Fruit fly (Drosophila melanogaster) whole organism, embryonic: ENCODE measurements around the gene MSBP.

Experiments used
- Adf1 ChIP-seq: fragments of 200-800 bp; sonication (Bioruptor generic); IDR thresholded peaks from 2 replicates; pipeline ENCODE4 v1.3.6; 2022; ENCODE audit warnings: missing biosample characterization, missing genetic modification characterization
- Atf-2 ChIP-seq: fragments of 200-800 bp; sonication (Bioruptor generic); optimal IDR thresholded peaks from 2 replicates; lab custom pipeline; 2016; ENCODE audit warnings: missing biosample characterization, missing genetic modification characterization
- BtbVII ChIP-seq: fragments of 200-800 bp; sonication (Bioruptor generic); optimal IDR thresholded peaks from 3 replicates; lab custom pipeline; 2017; ENCODE audit warnings: missing biosample characterization, mild to moderate bottlenecking, missing genetic modification characterization
- CG11247 ChIP-seq: fragments of 200-800 bp; sonication (Bioruptor generic); IDR thresholded peaks from 2 replicates; pipeline ENCODE4 v1.3.6; 2022; ENCODE audit warnings: missing biosample characterization, missing genetic modification characterization
- CG13624 ChIP-seq: fragments of 200-800 bp; sonication (Bioruptor generic); optimal IDR thresholded peaks from 2 replicates; lab custom pipeline; 2016; ENCODE audit warnings: missing biosample characterization, missing genetic modification characterization
- CG14441 ChIP-seq: fragments of 200-800 bp; sonication (Bioruptor generic); IDR thresholded peaks from 2 replicates; pipeline ENCODE4 v1.3.6; 2022; ENCODE audit warnings: missing biosample characterization, missing genetic modification characterization
- CG15514 ChIP-seq: fragments of 200-800 bp; sonication (Bioruptor generic); optimal IDR thresholded peaks from 3 replicates; lab custom pipeline; 2017; ENCODE audit warnings: missing biosample characterization, missing genetic modification characterization, mild to moderate bottlenecking, moderate library complexity, missing genetic modification reagents
- CG15601 ChIP-seq: fragments of 200-800 bp; sonication (Bioruptor generic); optimal IDR thresholded peaks from 3 replicates; lab custom pipeline; 2019; ENCODE audit warnings: missing biosample characterization, mild to moderate bottlenecking, missing genetic modification characterization, moderate library complexity
- CG16779 ChIP-seq: fragments of 200-800 bp; sonication (Bioruptor generic); IDR thresholded peaks from 2 replicates; pipeline ENCODE4 v1.3.6; 2022; ENCODE audit warnings: missing biosample characterization, missing genetic modification characterization
- CG17829 ChIP-seq: fragments of 200-800 bp; optimal IDR thresholded peaks from 2 replicates; lab custom pipeline; 2019; ENCODE audit warnings: missing biosample characterization, mild to moderate bottlenecking, missing genetic modification characterization, moderate library complexity
- CG1832 ChIP-seq: fragments of 200-800 bp; sonication (Bioruptor generic); optimal IDR thresholded peaks from 2 replicates; lab custom pipeline; 2017; ENCODE audit warnings: missing biosample characterization, mild to moderate bottlenecking, missing genetic modification characterization, inconsistent platforms
- CG2889 ChIP-seq: fragments of 200-800 bp; sonication (Bioruptor generic); IDR thresholded peaks from 3 replicates; pipeline ENCODE4 v1.3.6; 2022; ENCODE audit warnings: missing biosample characterization, missing genetic modification characterization
- CG34422 ChIP-seq: fragments of 200-800 bp; sonication (Bioruptor generic); IDR thresholded peaks from 3 replicates; pipeline ENCODE4 v1.3.6; 2022; ENCODE audit warnings: missing biosample characterization, missing genetic modification characterization
- CG4282 ChIP-seq: fragments of 200-800 bp; sonication (Bioruptor generic); optimal IDR thresholded peaks from 2 replicates; lab custom pipeline; 2016; ENCODE audit warnings: missing biosample characterization, missing genetic modification characterization
- CG4328 ChIP-seq: fragments of 200-800 bp; sonication (Bioruptor generic); optimal IDR thresholded peaks from 3 replicates; lab custom pipeline; 2017; ENCODE audit warnings: missing biosample characterization, missing genetic modification reagents, missing genetic modification characterization
- CG5953 ChIP-seq: fragments of 200-800 bp; sonication (Bioruptor generic); IDR thresholded peaks from 2 replicates; pipeline ENCODE4 v1.3.6; 2022; ENCODE audit warnings: missing biosample characterization, missing genetic modification characterization
- CG6689 ChIP-seq: fragments of 200-800 bp; sonication (Bioruptor generic); IDR thresholded peaks from 2 replicates; pipeline ENCODE4 v1.3.6; 2022; ENCODE audit warnings: missing biosample characterization, missing genetic modification characterization
- CG8924 ChIP-seq: fragments of 200-800 bp; optimal IDR thresholded peaks from 3 replicates; lab custom pipeline; 2019; ENCODE audit warnings: missing biosample characterization, mild to moderate bottlenecking, missing genetic modification characterization, moderate library complexity
- CG9727 ChIP-seq: fragments of 200-800 bp; sonication (Bioruptor generic); optimal IDR thresholded peaks from 3 replicates; lab custom pipeline; 2017; ENCODE audit warnings: missing biosample characterization, mild to moderate bottlenecking, missing genetic modification characterization
- CrebB ChIP-seq: fragments of 200-800 bp; sonication (Bioruptor generic); optimal IDR thresholded peaks from 3 replicates; lab custom pipeline; 2018; ENCODE audit warnings: missing biosample characterization, mild to moderate bottlenecking, missing genetic modification characterization
- D19B ChIP-seq: fragments of 200-800 bp; sonication (Bioruptor generic); optimal IDR thresholded peaks from 2 replicates; lab custom pipeline; 2017; ENCODE audit warnings: missing biosample characterization, mild to moderate bottlenecking, missing genetic modification characterization
- Dfd ChIP-seq, 2 experiments: fragments of >200 bp; optimal IDR thresholded peaks; 2 replicates each; lab custom pipeline; 2017; ENCODE audit warnings: missing biosample characterization in 2 of 2, missing genetic modification characterization in 2 of 2
- Drgx ChIP-seq: fragments of 200-800 bp; sonication (Bioruptor generic); IDR thresholded peaks from 2 replicates; pipeline ENCODE4 v1.3.6; 2022; ENCODE audit warnings: missing biosample characterization, missing genetic modification characterization
- H2.0 ChIP-seq: fragments of 200-800 bp; sonication (Bioruptor generic); IDR thresholded peaks from 2 replicates; pipeline ENCODE4 v1.3.6; 2022; ENCODE audit warnings: missing biosample characterization, missing genetic modification characterization
- Med ChIP-seq: fragments of 200-800 bp; sonication (Bioruptor generic); peaks from one replicate; lab custom pipeline; 2016; ENCODE audit warnings: missing biosample characterization, missing genetic modification characterization, mild to moderate bottlenecking, inconsistent platforms, moderate library complexity
- Mrtf ChIP-seq: fragments of 200-800 bp; sonication (Bioruptor generic); IDR thresholded peaks from 3 replicates; pipeline ENCODE4 v1.3.6; 2022; ENCODE audit warnings: missing biosample characterization, missing genetic modification characterization
- NC2α ChIP-seq: fragments of 200-800 bp; sonication (Bioruptor generic); optimal IDR thresholded peaks from 2 replicates; lab custom pipeline; 2016; ENCODE audit warnings: missing biosample characterization, missing genetic modification characterization
- Optix ChIP-seq: fragments of 200-800 bp; sonication (Bioruptor generic); IDR thresholded peaks from 3 replicates; pipeline ENCODE4 v1.3.6; 2022; ENCODE audit warnings: missing biosample characterization, missing genetic modification characterization
- Pdp1 ChIP-seq, 2 experiments: fragments of 200-800 bp; sonication (Bioruptor generic); optimal IDR thresholded peaks; 3 replicates each; lab custom pipeline; 2016; ENCODE audit warnings: missing biosample characterization in 2 of 2, missing genetic modification characterization in 2 of 2, mild to moderate bottlenecking in 1 of 2, moderate library complexity in 1 of 2
- Ssrp ChIP-seq: fragments of 200-800 bp; sonication (Bioruptor generic); optimal IDR thresholded peaks from 2 replicates; lab custom pipeline; 2018; ENCODE audit warnings: missing biosample characterization, mild to moderate bottlenecking, missing genetic modification characterization, moderate library complexity
- Xrp1 ChIP-seq: fragments of 200-800 bp; sonication (Bioruptor generic); IDR thresholded peaks from 2 replicates; pipeline ENCODE4 v1.3.6; 2022; ENCODE audit warnings: missing biosample characterization, missing genetic modification characterization
- al ChIP-seq: fragments of 200-800 bp; sonication (Bioruptor generic); IDR thresholded peaks from 2 replicates; pipeline ENCODE4 v1.3.6; 2022; ENCODE audit warnings: missing biosample characterization, missing genetic modification characterization
- bigmax ChIP-seq: fragments of 200-800 bp; sonication (Bioruptor generic); optimal IDR thresholded peaks from 2 replicates; lab custom pipeline; 2018; ENCODE audit warnings: missing biosample characterization, mild to moderate bottlenecking, missing genetic modification characterization
- btn ChIP-seq: fragments of 200-800 bp; sonication (Bioruptor generic); optimal IDR thresholded peaks from 2 replicates; lab custom pipeline; 2016; ENCODE audit warnings: missing biosample characterization, missing genetic modification characterization
- cg ChIP-seq: fragments of 200-800 bp; sonication (Bioruptor generic); optimal IDR thresholded peaks from 3 replicates; lab custom pipeline; 2019; ENCODE audit warnings: missing biosample characterization, mild to moderate bottlenecking, missing genetic modification characterization, moderate library complexity
- crc ChIP-seq: fragments of 200-800 bp; sonication (Bioruptor generic); optimal IDR thresholded peaks from 2 replicates; lab custom pipeline; 2016; ENCODE audit warnings: missing biosample characterization, missing genetic modification characterization
- crol ChIP-seq: fragments of 200-800 bp; sonication (Bioruptor generic); IDR thresholded peaks from 2 replicates; pipeline ENCODE4 v1.3.6; 2022; ENCODE audit warnings: missing biosample characterization, missing genetic modification characterization
- danr ChIP-seq: fragments of 200-800 bp; sonication (Bioruptor generic); IDR thresholded peaks from 2 replicates; pipeline ENCODE4 v1.3.6; 2022; ENCODE audit warnings: missing biosample characterization, missing genetic modification characterization
- dati ChIP-seq: fragments of 200-800 bp; sonication (Bioruptor generic); IDR thresholded peaks from 2 replicates; pipeline ENCODE4 v1.3.6; 2022; ENCODE audit warnings: missing biosample characterization, missing genetic modification characterization
- grau ChIP-seq: fragments of 200-800 bp; optimal IDR thresholded peaks from 3 replicates; lab custom pipeline; 2019; ENCODE audit warnings: missing biosample characterization, mild to moderate bottlenecking, missing genetic modification characterization, moderate library complexity
- gro ChIP-seq: fragments of 200-800 bp; sonication (Bioruptor generic); optimal IDR thresholded peaks from 2 replicates; lab custom pipeline; 2016; ENCODE audit warnings: missing biosample characterization, missing genetic modification characterization
- lbe ChIP-seq: fragments of 200-800 bp; sonication (Bioruptor generic); optimal IDR thresholded peaks from 2 replicates; lab custom pipeline; 2016; ENCODE audit warnings: missing biosample characterization, mild to moderate bottlenecking, missing genetic modification characterization
- luna ChIP-seq: fragments of 200-800 bp; sonication (Bioruptor generic); optimal IDR thresholded peaks from 2 replicates; lab custom pipeline; 2016; ENCODE audit warnings: missing biosample characterization, missing genetic modification characterization
- pan ChIP-seq, 4 experiments: fragments of >200 bp in 3 of 4; fragments of 200-800 bp in 1 of 4; sonication (Bioruptor generic) in 1 of 4; optimal IDR thresholded peaks in 3 of 4; IDR thresholded peaks in 1 of 4; 2 replicates each; pipeline versions ENCODE4 v1.3.6 to Lab custom; 2017 to 2022; ENCODE audit warnings: missing biosample characterization in 2 of 4, missing genetic modification characterization in 2 of 4, mixed read lengths in 1 of 4
- pb ChIP-seq: fragments of 200-800 bp; sonication (Bioruptor generic); optimal IDR thresholded peaks from 3 replicates; lab custom pipeline; 2016; ENCODE audit warnings: missing biosample characterization, missing genetic modification characterization
- prd ChIP-seq, 3 experiments: fragments of >200 bp in 2 of 3; fragments of 200-800 bp in 1 of 3; sonication (Bioruptor generic) in 1 of 3; optimal IDR thresholded peaks in 2 of 3; IDR thresholded peaks in 1 of 3; 2 replicates in 2 of 3; 3 replicates in 1 of 3; pipeline versions ENCODE4 v1.3.6 to Lab custom; 2017 to 2022; ENCODE audit warnings: missing biosample characterization in 1 of 3, missing genetic modification characterization in 1 of 3
- pzg ChIP-seq: fragments of 200-800 bp; sonication (Bioruptor generic); optimal IDR thresholded peaks from 3 replicates; lab custom pipeline; 2018; ENCODE audit warnings: missing biosample characterization, mild to moderate bottlenecking, missing genetic modification characterization, moderate library complexity
- yki ChIP-seq: fragments of >200 bp; optimal IDR thresholded peaks from 3 replicates; lab custom pipeline; 2018

The MSBP gene

dm6 chrX:15870777-15871757 is 18.8 kb downstream of the MSBP start (continued):
- TF ChIP-seq CG15601 (tag; lab: Kevin White, UChicago) (no peak), Dfd (GFP tag; optimal IDR thresholded peaks at IDR 0.05; lab: Kevin White, UChicago) (no peak), pzg (GFP tag; lab: Kevin White, UChicago) (peak; percentile 2), CG5953 (GFP tag; lab: Robert Waterston, UW) (0 out of 2 replicates have a peak, but pooled peaks have one; percentile 9), luna (peak; percentile 13), cg (GFP tag; lab: Kevin White, UChicago) (peak; percentile 53), CG11247 (GFP tag; lab: Robert Waterston, UW) (0 out of 2 replicates have a peak, but pooled peaks have one; percentile 28), Xrp1 (peak; percentile 38; the same call in 1 of the 2 replicates), CG17829 (no peak), CG34422 (GFP tag; lab: Robert Waterston, UW) (no peak), CG13624 (GFP tag; lab: Kevin White, UChicago) (peak; percentile 47), Adf1 (GFP tag; lab: Robert Waterston, UW) (0 out of 2 replicates have a peak, but pooled peaks have one; percentile 18), D19B (no peak), CG14441 (GFP tag; lab: Robert Waterston, UW) (no peak), pb (GFP tag; lab: Kevin White, UChicago) (no peak), crc (GFP tag; lab: Kevin White, UChicago) (no peak), Med (GFP tag; lab: Kevin White, UChicago) (peak; percentile 92), btn (no peak), Ssrp (tag; lab: Kevin White, UChicago) (no peak), Drgx (no peak), gro (GFP tag; lab: Kevin White, UChicago) (peak; percentile 16), CG1832 (GFP tag; lab: Kevin White, UChicago) (no peak), CG15514 (GFP tag; lab: Kevin White, UChicago) (peak; percentile 78), CG2889 (GFP tag; lab: Robert Waterston, UW) (no peak), al (GFP tag; lab: Robert Waterston, UW) (no peak), prd (optimal IDR thresholded peaks at IDR 0.05; lab: Kevin White, UChicago) (no peak), prd (GFP tag; IDR thresholded peaks at IDR 0.05; lab: Robert Waterston, UW) (0 out of 3 replicates have a peak, but pooled peaks have one; percentile 20), grau (no peak), danr (GFP tag; lab: Robert Waterston, UW) (no peak), CrebB (tag; lab: Kevin White, UChicago) (peak; percentile 89), NC2α (GFP tag; lab: Kevin White, UChicago) (peak; percentile 24), CG4328 (GFP tag; lab: Kevin White, UChicago) (peak; percentile 85), pan (optimal IDR thresholded peaks at IDR 0.05; lab: Kevin White, UChicago) (no peak), pan (GFP tag; optimal IDR thresholded peaks at IDR 0.05 in 1 of 2, IDR thresholded peaks at IDR 0.05 in 1 of 2) (peak in 1 of 2 experiments; percentile 23), CG8924 (tag; lab: Kevin White, UChicago) (peak; percentile 6), crol (GFP tag; lab: Robert Waterston, UW) (no peak), yki (lab: Kevin White, UChicago) (no peak), CG16779 (no peak), bigmax (GFP tag; lab: Kevin White, UChicago) (peak; percentile 32), dati (GFP tag; lab: Robert Waterston, UW) (no peak), Pdp1 (GFP tag; optimal IDR thresholded peaks at IDR 0.05; lab: Kevin White, UChicago) (peak in 1 of 2 experiments; percentile 23), CG6689 (no peak), BtbVII (GFP tag; lab: Kevin White, UChicago) (peak; percentile 85), CG4282 (GFP tag; lab: Kevin White, UChicago) (no peak), Atf-2 (GFP tag; lab: Kevin White, UChicago) (peak; percentile 39), CG9727 (peak; percentile 63), lbe (GFP tag; lab: Kevin White, UChicago) (no peak), Optix (no peak), H2.0 (no peak), Mrtf (GFP tag; lab: Robert Waterston, UW) (no peak)
